Fruit fly (Drosophila melanogaster) whole organism, embryonic: ENCODE data around the gene CG33158.

Experiments
- ATbp ChIP-seq: fragments of 200-800 bp; sonication (Bioruptor generic); optimal IDR thresholded peaks from 2 replicates; lab custom pipeline; 2017; ENCODE audit warnings: missing biosample characterization, mild to moderate bottlenecking, missing genetic modification characterization, missing genetic modification reagents
- CG11093 ChIP-seq: fragments of 200-800 bp; sonication (Bioruptor generic); IDR thresholded peaks from 3 replicates; pipeline ENCODE4 v1.3.6; 2022; ENCODE audit warnings: missing biosample characterization, missing genetic modification characterization
- CG12299 ChIP-seq: fragments of 200-800 bp; sonication (Bioruptor generic); optimal IDR thresholded peaks from 2 replicates; lab custom pipeline; 2018; ENCODE audit warnings: missing biosample characterization, mild to moderate bottlenecking, missing genetic modification characterization
- CG12744 ChIP-seq: fragments of 200-800 bp; sonication (Bioruptor generic); optimal IDR thresholded peaks from 2 replicates; lab custom pipeline; 2016; ENCODE audit warnings: missing biosample characterization, missing genetic modification characterization
- CG12769 ChIP-seq: fragments of 200-800 bp; sonication (Bioruptor generic); optimal IDR thresholded peaks from 2 replicates; lab custom pipeline; 2019; ENCODE audit warnings: missing biosample characterization, mild to moderate bottlenecking, missing genetic modification characterization, moderate library complexity
- CG14050 ChIP-seq: fragments of 200-800 bp; sonication (Bioruptor generic); IDR thresholded peaks from 3 replicates; pipeline ENCODE4 v1.3.6; 2022; ENCODE audit warnings: missing biosample characterization, missing genetic modification characterization
- CG14667 ChIP-seq: fragments of 200-800 bp; sonication (Bioruptor generic); IDR thresholded peaks from 2 replicates; pipeline ENCODE4 v1.3.6; 2022; ENCODE audit warnings: missing biosample characterization, missing genetic modification characterization
- CG17186 ChIP-seq: fragments of 200-800 bp; sonication (Bioruptor generic); optimal IDR thresholded peaks from 3 replicates; lab custom pipeline; 2017; ENCODE audit warnings: missing biosample characterization, missing genetic modification reagents, missing genetic modification characterization
- CG18011 ChIP-seq: fragments of 200-800 bp; sonication (Bioruptor generic); optimal IDR thresholded peaks from 2 replicates; lab custom pipeline; 2017; ENCODE audit warnings: missing biosample characterization, missing genetic modification characterization, mild to moderate bottlenecking, moderate library complexity, missing genotype
- CG2120 ChIP-seq: fragments of 200-800 bp; sonication (Bioruptor generic); optimal IDR thresholded peaks from 3 replicates; lab custom pipeline; 2016; ENCODE audit warnings: missing biosample characterization, missing genetic modification characterization
- CG3065 ChIP-seq: fragments of 200-800 bp; sonication (Bioruptor generic); optimal IDR thresholded peaks from 2 replicates; lab custom pipeline; 2016; ENCODE audit warnings: missing biosample characterization, missing genetic modification characterization
- CG31224 ChIP-seq: fragments of 200-800 bp; sonication (Bioruptor generic); IDR thresholded peaks from 2 replicates; pipeline ENCODE4 v1.3.6; 2022; ENCODE audit warnings: missing biosample characterization, missing genetic modification characterization
- CG43689 ChIP-seq: fragments of 200-800 bp; sonication (Bioruptor generic); IDR thresholded peaks from 2 replicates; pipeline ENCODE4 v1.3.6; 2022; ENCODE audit warnings: missing biosample characterization, missing genetic modification characterization
- CG4707 ChIP-seq: fragments of 200-800 bp; sonication (Bioruptor generic); optimal IDR thresholded peaks from 2 replicates; lab custom pipeline; 2018; ENCODE audit warnings: missing biosample characterization, mild to moderate bottlenecking, missing genetic modification characterization, moderate library complexity
- CG5245 ChIP-seq: fragments of 200-800 bp; sonication (Bioruptor generic); optimal IDR thresholded peaks from 3 replicates; lab custom pipeline; 2016; ENCODE audit warnings: missing biosample characterization, missing genetic modification characterization
- CG7372 ChIP-seq: fragments of 200-800 bp; sonication (Bioruptor generic); IDR thresholded peaks from 2 replicates; pipeline ENCODE4 v1.3.6; 2022; ENCODE audit warnings: missing biosample characterization, missing genetic modification characterization
- CG7839 ChIP-seq: fragments of 200-800 bp; sonication (Bioruptor generic); optimal IDR thresholded peaks from 3 replicates; lab custom pipeline; 2018; ENCODE audit warnings: missing biosample characterization, mild to moderate bottlenecking, missing genetic modification characterization, moderate library complexity
- CkIIα-i1 ChIP-seq: fragments of 200-800 bp; sonication (Bioruptor generic); IDR thresholded peaks from 2 replicates; pipeline ENCODE4 v1.3.6; 2022; ENCODE audit warnings: missing biosample characterization, missing genetic modification characterization
- Dip3 ChIP-seq: fragments of 200-800 bp; sonication (Bioruptor generic); optimal IDR thresholded peaks from 3 replicates; lab custom pipeline; 2016; ENCODE audit warnings: missing biosample characterization, missing genetic modification characterization
- Dp ChIP-seq: fragments of 200-800 bp; sonication (Bioruptor generic); optimal IDR thresholded peaks from 2 replicates; lab custom pipeline; 2018; ENCODE audit warnings: missing biosample characterization, mild to moderate bottlenecking, missing genetic modification characterization, moderate library complexity
- Fer1 ChIP-seq: fragments of 200-800 bp; sonication (Bioruptor generic); optimal IDR thresholded peaks from 2 replicates; lab custom pipeline; 2017; ENCODE audit warnings: missing biosample characterization, mild to moderate bottlenecking, missing genetic modification characterization
- Gsc ChIP-seq: fragments of 200-800 bp; sonication (Bioruptor generic); IDR thresholded peaks from 2 replicates; pipeline ENCODE4 v1.3.6; 2022; ENCODE audit warnings: missing biosample characterization, missing genetic modification characterization
- Lim3 ChIP-seq: fragments of 200-800 bp; sonication (Bioruptor generic); IDR thresholded peaks from 2 replicates; pipeline ENCODE4 v1.3.6; 2022; ENCODE audit warnings: missing biosample characterization, missing genetic modification characterization
- MTF-1 ChIP-seq: fragments of 200-800 bp; sonication (Bioruptor generic); optimal IDR thresholded peaks from 2 replicates; lab custom pipeline; 2018; ENCODE audit warnings: missing biosample characterization, mild to moderate bottlenecking, missing genetic modification characterization, borderline replicate concordance
- Mad ChIP-seq: fragments of 200-800 bp; sonication (Bioruptor generic); optimal IDR thresholded peaks from 2 replicates; lab custom pipeline; 2016; ENCODE audit warnings: missing biosample characterization, missing genetic modification characterization
- Mrtf ChIP-seq: fragments of 200-800 bp; sonication (Bioruptor generic); IDR thresholded peaks from 3 replicates; pipeline ENCODE4 v1.3.6; 2022; ENCODE audit warnings: missing biosample characterization, missing genetic modification characterization
- Nf-YA ChIP-seq: fragments of 200-800 bp; sonication (Bioruptor generic); IDR thresholded peaks from 2 replicates; pipeline ENCODE4 v1.3.6; 2022; ENCODE audit warnings: missing biosample characterization, missing genetic modification characterization
- Pdp1 ChIP-seq, 2 experiments: fragments of 200-800 bp; sonication (Bioruptor generic); optimal IDR thresholded peaks; 3 replicates each; lab custom pipeline; 2016; ENCODE audit warnings: missing biosample characterization in 2 of 2, missing genetic modification characterization in 2 of 2, mild to moderate bottlenecking in 1 of 2, moderate library complexity in 1 of 2
- Side ChIP-seq: fragments of 200-800 bp; sonication (Bioruptor generic); optimal IDR thresholded peaks from 2 replicates; lab custom pipeline; 2016; ENCODE audit warnings: missing biosample characterization, missing genetic modification characterization
- Xbp1 ChIP-seq: fragments of 200-800 bp; sonication (Bioruptor generic); optimal IDR thresholded peaks from 3 replicates; lab custom pipeline; 2016; ENCODE audit warnings: missing biosample characterization, mild to moderate bottlenecking, missing genetic modification characterization
- cas ChIP-seq: fragments of 200-800 bp; sonication (Bioruptor generic); IDR thresholded peaks from 2 replicates; pipeline ENCODE4 v1.3.6; 2022; ENCODE audit warnings: missing biosample characterization, missing genetic modification characterization
- chif ChIP-seq, 2 experiments: fragments of 200-800 bp; sonication (Bioruptor generic); optimal IDR thresholded peaks; 3 replicates each; lab custom pipeline; 2016; ENCODE audit warnings: missing biosample characterization in 2 of 2, missing genetic modification characterization in 2 of 2
- croc ChIP-seq: fragments of 200-800 bp; sonication (Bioruptor generic); conservative IDR thresholded peaks from 3 replicates; pipeline ENCODE4 v1.3.6; 2022; ENCODE audit warnings: missing biosample characterization, missing genetic modification characterization
- da ChIP-seq: fragments of 200-800 bp; sonication (Bioruptor generic); optimal IDR thresholded peaks from 2 replicates; lab custom pipeline; 2016; ENCODE audit warnings: missing biosample characterization, missing genetic modification characterization
- dm ChIP-seq: fragments of 200-800 bp; sonication (Bioruptor generic); optimal IDR thresholded peaks from 3 replicates; lab custom pipeline; 2016; ENCODE audit warnings: missing biosample characterization, missing genetic modification characterization
- her ChIP-seq: fragments of 200-800 bp; sonication (Bioruptor generic); optimal IDR thresholded peaks from 2 replicates; lab custom pipeline; 2016; ENCODE audit warnings: missing biosample characterization, missing genetic modification characterization
- kay ChIP-seq: fragments of 200-800 bp; sonication (Bioruptor generic); optimal IDR thresholded peaks from 2 replicates; lab custom pipeline; 2016; ENCODE audit warnings: missing biosample characterization, missing genetic modification characterization
- maf-S ChIP-seq: fragments of 200-800 bp; sonication (Bioruptor generic); optimal IDR thresholded peaks from 2 replicates; lab custom pipeline; 2016; ENCODE audit warnings: missing biosample characterization, missing genetic modification characterization
- nerfin-2 ChIP-seq: fragments of 200-800 bp; sonication (Bioruptor generic); IDR thresholded peaks from 2 replicates; pipeline ENCODE4 v1.3.6; 2022; ENCODE audit warnings: missing biosample characterization, missing genetic modification characterization; ENCODE audit not compliant: partially characterized antibody
- pfk ChIP-seq: fragments of 200-800 bp; sonication (Bioruptor generic); optimal IDR thresholded peaks from 2 replicates; lab custom pipeline; 2018; ENCODE audit warnings: missing biosample characterization, mild to moderate bottlenecking, missing genetic modification characterization, moderate library complexity
- pho ChIP-seq: fragments of 200-800 bp; sonication (Bioruptor generic); optimal IDR thresholded peaks from 2 replicates; lab custom pipeline; 2016; ENCODE audit warnings: missing biosample characterization, missing genetic modification characterization
- pnt ChIP-seq: fragments of 200-800 bp; sonication (Bioruptor generic); optimal IDR thresholded peaks from 3 replicates; lab custom pipeline; 2016; ENCODE audit warnings: missing biosample characterization, missing genetic modification characterization
- psq ChIP-seq: fragments of 200-800 bp; sonication (Bioruptor generic); optimal IDR thresholded peaks from 2 replicates; lab custom pipeline; 2017; ENCODE audit warnings: missing biosample characterization, missing genetic modification characterization
- pum ChIP-seq: fragments of 200-800 bp; sonication (Bioruptor generic); optimal IDR thresholded peaks from 2 replicates; lab custom pipeline; 2016; ENCODE audit warnings: missing biosample characterization, missing genetic modification characterization
- repo ChIP-seq: fragments of 200-800 bp; sonication (Bioruptor generic); optimal IDR thresholded peaks from 2 replicates; lab custom pipeline; 2016; ENCODE audit warnings: missing biosample characterization, missing genetic modification characterization
- salm ChIP-seq: fragments of 200-800 bp; sonication (Bioruptor generic); optimal IDR thresholded peaks from 2 replicates; lab custom pipeline; 2018; ENCODE audit warnings: missing biosample characterization, mild to moderate bottlenecking, missing genetic modification characterization
- sc ChIP-seq, 3 experiments: fragments of >200 bp in 2 of 3; fragments of 200-800 bp in 1 of 3; sonication (Bioruptor generic) in 1 of 3; optimal IDR thresholded peaks; 2 replicates in 2 of 3; 3 replicates in 1 of 3; lab custom pipeline; 2017; ENCODE audit warnings: mild to moderate bottlenecking in 1 of 3, missing biosample characterization in 1 of 3, missing genetic modification characterization in 1 of 3, missing genetic modification reagents in 1 of 3
- shn ChIP-seq: fragments of 200-800 bp; sonication (Bioruptor generic); optimal IDR thresholded peaks from 3 replicates; lab custom pipeline; 2016; ENCODE audit warnings: missing biosample characterization, missing genetic modification characterization
- tna ChIP-seq: fragments of 200-800 bp; sonication (Bioruptor generic); IDR thresholded peaks from 2 replicates; pipeline ENCODE4 v1.3.6; 2022; ENCODE audit warnings: missing biosample characterization, missing genetic modification characterization; ENCODE audit not compliant: partially characterized antibody
- wor ChIP-seq: fragments of 200-800 bp; sonication (Bioruptor generic); IDR thresholded peaks from 2 replicates; pipeline ENCODE4 v1.3.6; 2022; ENCODE audit warnings: missing biosample characterization, missing genetic modification characterization

CG33158 gene

dm6 chr3L:16451887-16452751 is 32.7 kb downstream of the CG33158 start, which contains the start of gene dsx-c73A (continued):
- peak in 1 of 2 experiments; percentile 27 for TF ChIP-seq chif (GFP tag; optimal IDR thresholded peaks at IDR 0.05; lab: Kevin White, UChicago)
- TF ChIP-seq CG11093: 0 out of 3 replicates have a peak, but pooled peaks have one; percentile 12
- TF ChIP-seq salm: no peak
- TF ChIP-seq dm: no peak
- no peak for TF ChIP-seq ATbp (GFP tag; lab: Kevin White, UChicago)
- no peak for TF ChIP-seq CkIIα-i1 (GFP tag; lab: Robert Waterston, UW)
- no peak for TF ChIP-seq shn
- no peak for TF ChIP-seq CG14667 (GFP tag; lab: Robert Waterston, UW)
- TF ChIP-seq CG14050: no peak
- peak in 1 of 2 experiments; percentile 23 for TF ChIP-seq Pdp1 (GFP tag; optimal IDR thresholded peaks at IDR 0.05; lab: Kevin White, UChicago)
- TF ChIP-seq Dp (GFP tag; lab: Kevin White, UChicago): no peak
- TF ChIP-seq Side (GFP tag; lab: Kevin White, UChicago): no peak
- no peak for TF ChIP-seq CG12769 (tag; lab: Kevin White, UChicago)
- no peak for TF ChIP-seq Mrtf (GFP tag; lab: Robert Waterston, UW)
- no peak for TF ChIP-seq her (GFP tag; lab: Kevin White, UChicago)
- TF ChIP-seq wor (GFP tag; lab: Robert Waterston, UW): no peak
- no peak for TF ChIP-seq CG43689 (GFP tag; lab: Robert Waterston, UW)
- no peak for TF ChIP-seq CG12299 (tag; lab: Kevin White, UChicago)
- TF ChIP-seq psq (GFP tag; lab: Kevin White, UChicago): no peak
- no peak for TF ChIP-seq maf-S (GFP tag; lab: Kevin White, UChicago)
- TF ChIP-seq da (GFP tag; lab: Kevin White, UChicago): no peak
- no peak for TF ChIP-seq cas (GFP tag; lab: Robert Waterston, UW)
- TF ChIP-seq CG2120 (GFP tag; lab: Kevin White, UChicago): no peak
- no peak for TF ChIP-seq sc (optimal IDR thresholded peaks at IDR 0.05; lab: Kevin White, UChicago)
- TF ChIP-seq sc (GFP tag; optimal IDR thresholded peaks at IDR 0.05; lab: Kevin White, UChicago): no peak
- TF ChIP-seq CG3065 (GFP tag; lab: Kevin White, UChicago): no peak
- no peak for TF ChIP-seq repo
- TF ChIP-seq Mad (GFP tag; lab: Kevin White, UChicago): no peak
- no peak for TF ChIP-seq kay (GFP tag; lab: Kevin White, UChicago)
- TF ChIP-seq tna (GFP tag; lab: Robert Waterston, UW): no peak
- peak; percentile 45 for TF ChIP-seq CG7839 (tag; lab: Kevin White, UChicago)
- no peak for TF ChIP-seq CG18011 (GFP tag; lab: Kevin White, UChicago)
- TF ChIP-seq pho (GFP tag; lab: Kevin White, UChicago): no peak
- no peak for TF ChIP-seq CG31224 (GFP tag; lab: Robert Waterston, UW)
- TF ChIP-seq CG5245 (GFP tag; lab: Kevin White, UChicago): peak; percentile 21
- TF ChIP-seq Lim3 (GFP tag; lab: Robert Waterston, UW): no peak
- no peak for TF ChIP-seq Fer1
- no peak for TF ChIP-seq Nf-YA (GFP tag; lab: Robert Waterston, UW)
- TF ChIP-seq Dip3: no peak
- TF ChIP-seq Xbp1 (GFP tag; lab: Kevin White, UChicago): peak; percentile 46
- no peak for TF ChIP-seq Gsc
- no peak for TF ChIP-seq pum (GFP tag; lab: Kevin White, UChicago)
- no peak for TF ChIP-seq MTF-1 (GFP tag; lab: Kevin White, UChicago)
- no peak for TF ChIP-seq CG7372 (GFP tag; lab: Robert Waterston, UW)
- TF ChIP-seq CG4707 (GFP tag; lab: Kevin White, UChicago): no peak
- no peak for TF ChIP-seq pfk
- no peak for TF ChIP-seq CG17186
- no peak for TF ChIP-seq CG12744 (GFP tag; lab: Kevin White, UChicago)
- no peak for TF ChIP-seq nerfin-2
- TF ChIP-seq croc (GFP tag; lab: Robert Waterston, UW): no peak; the same call in 2 of the 3 replicates
- no peak for TF ChIP-seq pnt (GFP tag; lab: Kevin White, UChicago)
